Worm (Caenorhabditis elegans) whole organism, young adult: ENCODE results near the gene K08H2.4.

Experiments used
- ama-1 ChIP-seq, 3 experiments: fragments of 150-350 bp in 1 of 3; sonication (generic microtip) in 2 of 3; optimal IDR thresholded peaks; 2 replicates each; lab custom pipeline; 2014 to 2018; ENCODE audit warnings: missing biosample characterization in 2 of 3, missing genetic modification characterization in 2 of 3, missing genetic modification reagents in 2 of 3
- lin-54 ChIP-seq: fragments of 200-800 bp; sonication (Bioruptor generic); optimal IDR thresholded peaks from 2 replicates; lab custom pipeline; 2018; ENCODE audit warnings: mild to moderate bottlenecking, missing genetic modification characterization, missing compliant biosample characterization
- mcd-1 ChIP-seq: fragments of 200-800 bp; sonication (Bioruptor generic); IDR thresholded peaks from 2 replicates; pipeline ENCODE4 v1.3.6; 2022; ENCODE audit warnings: missing genetic modification reagents, missing genetic modification characterization, missing compliant biosample characterization
- nfya-2 ChIP-seq: fragments of 200-800 bp; sonication (Bioruptor generic); IDR thresholded peaks from 2 replicates; pipeline ENCODE4 v1.3.6; 2022; ENCODE audit warnings: missing genetic modification reagents, missing genetic modification characterization, missing compliant biosample characterization
- repo-1 ChIP-seq: sonication (generic microtip); optimal IDR thresholded peaks from 2 replicates; lab custom pipeline; 2017; ENCODE audit warnings: mild to moderate bottlenecking, missing genetic modification characterization, missing compliant biosample characterization
- snpc-4 ChIP-seq, 5 experiments: fragments of 150-350 bp in 1 of 5; sonication (generic microtip) in 4 of 5; optimal IDR thresholded peaks; 2 replicates each; lab custom pipeline; 2014 to 2018; ENCODE audit warnings: missing genetic modification characterization in 5 of 5, missing biosample characterization in 3 of 5, antibody characterized with exemption in 2 of 5, mild to moderate bottlenecking in 2 of 5, missing compliant biosample characterization in 2 of 5, missing genotype in 2 of 5, moderate library complexity in 2 of 5, missing genetic modification reagents in 1 of 5
- unc-130 ChIP-seq: sonication (generic microtip); optimal IDR thresholded peaks from 2 replicates; lab custom pipeline; 2016; ENCODE audit warnings: missing genetic modification reagents, missing genetic modification characterization, missing compliant biosample characterization

DNA sequence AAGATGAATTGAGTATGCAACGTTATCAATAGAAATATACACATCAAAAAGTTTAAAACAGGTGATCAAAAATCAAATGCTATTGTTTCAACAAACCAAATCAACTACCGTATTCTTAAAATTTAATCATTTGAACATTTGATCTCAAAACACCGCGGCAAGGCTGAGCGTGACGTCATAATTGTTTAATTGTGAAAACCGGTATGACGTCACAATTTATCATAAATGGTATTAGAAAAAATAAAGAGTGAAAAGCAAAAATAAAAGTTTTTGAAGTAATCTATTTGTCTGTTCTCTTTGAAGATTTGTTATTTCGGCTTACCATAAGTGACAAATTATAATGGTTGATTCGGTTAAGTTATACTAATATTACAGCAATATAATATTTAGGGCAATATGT, 10.5 kb upstream of the K08H2.4 start:
- TF ChIP-seq nfya-2 (GFP tag; lab: Robert Waterston, UW) (no peak), ama-1 (optimal IDR thresholded peaks at IDR 0.05; lab: Kevin White, UChicago) (no peak), ama-1 (GFP tag; optimal IDR thresholded peaks at IDR 0.05; lab: Kevin White, UChicago) (no peak), lin-54 (no peak), mcd-1 (no peak), unc-130 (GFP tag; lab: Kevin White, UChicago) (no peak), snpc-4 (GFP tag; optimal IDR thresholded peaks at IDR 0.05; lab: Kevin White, UChicago) (no peak), snpc-4 (tag; optimal IDR thresholded peaks at IDR 0.05; lab: Kevin White, UChicago) (no peak), repo-1 (tag; lab: Kevin White, UChicago) (no peak)
